Worm (Caenorhabditis elegans) whole organism, L2 larva: ENCODE data around the gene Y102A5C.40.

Experiments
- C34F6.9 ChIP-seq: fragments of 150-350 bp; optimal IDR thresholded peaks from 2 replicates; lab custom pipeline; 2014; ENCODE audit warnings: missing biosample characterization, missing genetic modification characterization
- F13H6.1 ChIP-seq: sonication (generic microtip); optimal IDR thresholded peaks from 2 replicates; lab custom pipeline; 2016; ENCODE audit warnings: missing genetic modification characterization, missing compliant biosample characterization
- R02D3.7 ChIP-seq: fragments of 150-350 bp; optimal IDR thresholded peaks from 2 replicates; lab custom pipeline; 2014; ENCODE audit warnings: missing biosample characterization, missing genetic modification characterization
- ZK546.5 ChIP-seq: sonication (generic microtip); optimal IDR thresholded peaks from 2 replicates; lab custom pipeline; 2017; ENCODE audit warnings: missing biosample characterization, missing genetic modification characterization
- aly-2 ChIP-seq: fragments of 150-350 bp; optimal IDR thresholded peaks from 2 replicates; lab custom pipeline; 2014; ENCODE audit warnings: missing biosample characterization, missing genetic modification characterization
- ceh-82 ChIP-seq: fragments of 150-350 bp; optimal IDR thresholded peaks from 2 replicates; lab custom pipeline; 2014; ENCODE audit warnings: missing biosample characterization, missing genetic modification characterization
- crh-2 ChIP-seq: sonication (generic microtip); optimal IDR thresholded peaks from 2 replicates; lab custom pipeline; 2017; ENCODE audit warnings: missing biosample characterization, missing genetic modification characterization
- dmd-4 ChIP-seq: sonication (generic microtip); optimal IDR thresholded peaks from 2 replicates; lab custom pipeline; 2017; ENCODE audit warnings: missing biosample characterization, missing genetic modification characterization
- egl-27 ChIP-seq: sonication (generic microtip); optimal IDR thresholded peaks from 3 replicates; lab custom pipeline; 2017; ENCODE audit warnings: missing biosample characterization, missing genetic modification reagents, missing genetic modification characterization
- elt-1 ChIP-seq: fragments of 150-350 bp; optimal IDR thresholded peaks from 2 replicates; lab custom pipeline; 2014; ENCODE audit warnings: missing biosample characterization, missing genetic modification characterization
- elt-3 ChIP-seq: sonication (generic microtip); optimal IDR thresholded peaks from 2 replicates; lab custom pipeline; 2017; ENCODE audit warnings: missing biosample characterization, missing genetic modification characterization
- fos-1 ChIP-seq: fragments of 150-350 bp; optimal IDR thresholded peaks from 2 replicates; lab custom pipeline; 2014; ENCODE audit warnings: missing biosample characterization, missing genetic modification characterization
- gmeb-1 ChIP-seq: fragments of 150-350 bp; optimal IDR thresholded peaks from 2 replicates; lab custom pipeline; 2014; ENCODE audit warnings: missing biosample characterization, missing genetic modification characterization
- lin-11 ChIP-seq: fragments of 150-350 bp; sonication (generic microtip); optimal IDR thresholded peaks from 2 replicates; lab custom pipeline; 2014; ENCODE audit warnings: missing biosample characterization, missing genetic modification characterization, inconsistent platforms, mixed read lengths
- lin-13 ChIP-seq: fragments of 150-350 bp; optimal IDR thresholded peaks from 2 replicates; lab custom pipeline; 2014; ENCODE audit warnings: missing biosample characterization, missing genetic modification reagents, missing genetic modification characterization
- lsy-2 ChIP-seq, 2 experiments: fragments of 150-350 bp in 1 of 2; sonication (generic microtip) in 1 of 2; optimal IDR thresholded peaks; 2 replicates each; lab custom pipeline; 2014 to 2017; ENCODE audit warnings: missing biosample characterization in 2 of 2, missing genetic modification characterization in 2 of 2
- mab-5 ChIP-seq: fragments of 150-350 bp; optimal IDR thresholded peaks from 2 replicates; lab custom pipeline; 2014; ENCODE audit warnings: missing biosample characterization, missing genetic modification characterization
- mbf-1 ChIP-seq: sonication (generic microtip); optimal IDR thresholded peaks from 2 replicates; lab custom pipeline; 2017; ENCODE audit warnings: missing biosample characterization, missing genetic modification characterization
- mdl-1 ChIP-seq, 2 experiments: fragments of 150-350 bp in 1 of 2; sonication (generic microtip) in 1 of 2; optimal IDR thresholded peaks; 2 replicates each; lab custom pipeline; 2017; ENCODE audit warnings: missing biosample characterization in 2 of 2, missing genetic modification characterization in 2 of 2
- nhr-10 ChIP-seq: sonication (generic microtip); optimal IDR thresholded peaks from 2 replicates; lab custom pipeline; 2017; ENCODE audit warnings: missing biosample characterization, missing genetic modification characterization
- nhr-11 ChIP-seq: fragments of 150-350 bp; optimal IDR thresholded peaks from 2 replicates; lab custom pipeline; 2014; ENCODE audit warnings: missing biosample characterization, missing genetic modification characterization
- nhr-12 ChIP-seq: fragments of 150-350 bp; optimal IDR thresholded peaks from 2 replicates; lab custom pipeline; 2014; ENCODE audit warnings: missing biosample characterization, missing genetic modification characterization
- nhr-23 ChIP-seq: fragments of 150-350 bp; optimal IDR thresholded peaks from 2 replicates; lab custom pipeline; 2014; ENCODE audit warnings: missing biosample characterization, missing genetic modification reagents, missing genetic modification characterization
- nhr-237 ChIP-seq: fragments of 150-350 bp; optimal IDR thresholded peaks from 2 replicates; lab custom pipeline; 2014; ENCODE audit warnings: missing biosample characterization, missing genetic modification characterization
- nhr-25 ChIP-seq: fragments of 150-350 bp; sonication (generic microtip); optimal IDR thresholded peaks from 3 replicates; lab custom pipeline; 2014; ENCODE audit warnings: missing biosample characterization, missing genetic modification characterization
- nhr-6 ChIP-seq: fragments of 150-350 bp; optimal IDR thresholded peaks from 2 replicates; lab custom pipeline; 2014; ENCODE audit warnings: missing biosample characterization, missing genetic modification characterization
- nhr-77 ChIP-seq: fragments of 150-350 bp; optimal IDR thresholded peaks from 2 replicates; lab custom pipeline; 2014; ENCODE audit warnings: missing biosample characterization, missing genetic modification characterization
- peb-1 ChIP-seq: fragments of 150-350 bp; optimal IDR thresholded peaks from 2 replicates; lab custom pipeline; 2014; ENCODE audit warnings: missing biosample characterization, missing genetic modification characterization
- sem-4 ChIP-seq: fragments of 150-350 bp; optimal IDR thresholded peaks from 2 replicates; lab custom pipeline; 2014; ENCODE audit warnings: missing biosample characterization, missing genetic modification reagents, missing genetic modification characterization
- skn-1 ChIP-seq: sonication (generic microtip); optimal IDR thresholded peaks from 2 replicates; lab custom pipeline; 2017; ENCODE audit warnings: missing biosample characterization, missing genetic modification characterization
- sma-3 ChIP-seq: sonication (generic microtip); optimal IDR thresholded peaks from 2 replicates; lab custom pipeline; 2016; ENCODE audit warnings: missing genetic modification reagents, missing genetic modification characterization, missing compliant biosample characterization
- sma-9 ChIP-seq, 2 experiments: fragments of 150-350 bp in 1 of 2; sonication (generic microtip) in 1 of 2; optimal IDR thresholded peaks; 2 replicates each; lab custom pipeline; 2014 to 2016; ENCODE audit warnings: missing genetic modification characterization in 2 of 2, mild to moderate bottlenecking in 1 of 2, missing biosample characterization in 1 of 2, missing compliant biosample characterization in 1 of 2, missing genetic modification reagents in 1 of 2, moderate library complexity in 1 of 2
- snpc-4 ChIP-seq: fragments of 150-350 bp; optimal IDR thresholded peaks from 2 replicates; lab custom pipeline; 2014; ENCODE audit warnings: missing biosample characterization, missing genetic modification characterization
- unc-39 ChIP-seq: fragments of 150-350 bp; optimal IDR thresholded peaks from 2 replicates; lab custom pipeline; 2014; ENCODE audit warnings: missing biosample characterization, missing genetic modification characterization
- unc-55 ChIP-seq: fragments of 150-350 bp; sonication (generic microtip); optimal IDR thresholded peaks from 3 replicates; lab custom pipeline; 2014; ENCODE audit warnings: missing biosample characterization, missing genetic modification reagents, missing genetic modification characterization
- zag-1 ChIP-seq: fragments of 150-350 bp; optimal IDR thresholded peaks from 2 replicates; lab custom pipeline; 2014; ENCODE audit warnings: missing biosample characterization, missing genetic modification characterization
- ztf-1 ChIP-seq: fragments of 200-800 bp; sonication (Bioruptor generic); conservative IDR thresholded peaks from 2 replicates; pipeline ENCODE4 v1.3.6; 2022; ENCODE audit warnings: missing genetic modification characterization, missing compliant biosample characterization
- ztf-11 ChIP-seq: sonication (generic microtip); optimal IDR thresholded peaks from 2 replicates; lab custom pipeline; 2017; ENCODE audit warnings: missing biosample characterization, missing genetic modification characterization

Y102A5C.40 gene

ce11 chrV:16988614-16989013 is 1.7 kb upstream of the Y102A5C.40 start, which contains the start of gene Y102A5C.27:
Y102A5C.27 (minus strand) TSS chrV:16988714.
- TF ChIP-seq elt-3 (tag; lab: Kevin White, UChicago) (no peak), nhr-77 (tag; lab: Kevin White, UChicago) (no peak), nhr-12 (no peak), aly-2 (tag; lab: Kevin White, UChicago) (no peak), ceh-82 (tag; lab: Kevin White, UChicago) (no peak)

ce11 chrV:16987783-16988182 is 848 bp upstream of the Y102A5C.40 start:
- no peak for TF ChIP-seq ztf-11 (tag; lab: Kevin White, UChicago)
- no peak for TF ChIP-seq ZK546.5 (tag; lab: Kevin White, UChicago)
- no peak for TF ChIP-seq egl-27 (tag; lab: Kevin White, UChicago)
- TF ChIP-seq mdl-1 (tag; optimal IDR thresholded peaks at IDR 0.05; lab: Kevin White, UChicago), result no peak
- TF ChIP-seq unc-55 (GFP tag; lab: Kevin White, UChicago), result no peak
- TF ChIP-seq gmeb-1 (tag; lab: Kevin White, UChicago), result no peak
- TF ChIP-seq nhr-237, result no peak
- TF ChIP-seq crh-2 (tag; lab: Kevin White, UChicago), result no peak

- TF ChIP-seq sma-3, result no peak
- TF ChIP-seq R02D3.7 (tag; lab: Kevin White, UChicago), result no peak
- TF ChIP-seq nhr-6 (tag; lab: Kevin White, UChicago), result no peak
- no peak for TF ChIP-seq lsy-2 (tag; optimal IDR thresholded peaks at IDR 0.05; lab: Kevin White, UChicago)
- no peak for TF ChIP-seq crh-2 (tag; lab: Kevin White, UChicago)
- no peak for TF ChIP-seq sma-9 (GFP tag; optimal IDR thresholded peaks at IDR 0.05; lab: Kevin White, UChicago)
- no peak for TF ChIP-seq sma-9 (tag; optimal IDR thresholded peaks at IDR 0.05; lab: Kevin White, UChicago)
- no peak for TF ChIP-seq fos-1 (tag; lab: Kevin White, UChicago)
- no peak for TF ChIP-seq sem-4 (tag; lab: Kevin White, UChicago)
- TF ChIP-seq peb-1 (tag; lab: Kevin White, UChicago), result no peak
- TF ChIP-seq lin-11 (tag; lab: Kevin White, UChicago), result no peak
- TF ChIP-seq lin-13 (GFP tag; lab: Kevin White, UChicago), result no peak
- TF ChIP-seq F13H6.1 (tag; lab: Kevin White, UChicago), result no peak
- no peak for TF ChIP-seq nhr-12
- TF ChIP-seq nhr-77 (tag; lab: Kevin White, UChicago), result no peak
- TF ChIP-seq C34F6.9 (tag; lab: Kevin White, UChicago), result no peak
Observed at ce11 chrV:16980368-16980767, 6.6 kb downstream of the Y102A5C.40 start, which contains the start of gene srz-54. srz-54 (plus strand) TSS chrV:16980668.

ce11 chrV:16974919-16975318 is 12.0 kb downstream of the Y102A5C.40 start, which contains the start of gene srx-54:
srx-54 (plus strand) TSS chrV:16975219.
- TF ChIP-seq mbf-1 (tag; lab: Kevin White, UChicago) (no peak), nhr-237 (no peak), aly-2 (tag; lab: Kevin White, UChicago) (no peak), mab-5 (tag; lab: Kevin White, UChicago) (no peak), C34F6.9 (tag; lab: Kevin White, UChicago) (no peak), lin-13 (GFP tag; lab: Kevin White, UChicago) (no peak), lsy-2 (tag; optimal IDR thresholded peaks at IDR 0.05; lab: Kevin White, UChicago) (no peak), nhr-11 (tag; lab: Kevin White, UChicago) (no peak), elt-1 (tag; lab: Kevin White, UChicago) (no peak), nhr-25 (tag; lab: Kevin White, UChicago) (no peak), nhr-10 (tag; lab: Kevin White, UChicago) (no peak), snpc-4 (tag; lab: Kevin White, UChicago) (no peak), sma-9 (GFP tag; optimal IDR thresholded peaks at IDR 0.05; lab: Kevin White, UChicago) (no peak), sma-9 (tag; optimal IDR thresholded peaks at IDR 0.05; lab: Kevin White, UChicago) (no peak), nhr-12 (no peak), nhr-23 (tag; lab: Kevin White, UChicago) (no peak), skn-1 (tag; lab: Kevin White, UChicago) (no peak)

DNA sequence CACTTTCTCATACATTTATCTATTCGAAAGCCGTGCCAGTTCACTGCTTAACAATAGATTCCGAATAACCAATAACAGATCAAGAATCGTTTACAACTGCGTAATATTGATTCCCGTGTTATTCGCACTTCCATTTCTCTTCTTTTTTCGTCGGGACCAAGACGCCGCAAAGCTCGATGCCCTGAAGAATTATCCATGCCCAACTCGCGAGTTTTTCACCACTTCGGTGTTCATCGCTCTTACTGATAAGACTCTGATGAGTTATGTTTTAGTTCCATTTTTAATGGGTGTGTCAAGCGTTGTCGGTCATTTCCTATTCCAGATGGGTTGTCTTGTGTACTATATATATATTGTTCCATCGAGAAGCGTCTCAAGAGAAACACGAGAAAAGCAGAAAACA is 13.6 kb downstream of the Y102A5C.40 start:
- TF ChIP-seq lin-11 (tag; lab: Kevin White, UChicago) (no peak), sem-4 (tag; lab: Kevin White, UChicago) (no peak), ztf-1 (GFP tag; lab: Robert Waterston, UW) (no peak), snpc-4 (tag; lab: Kevin White, UChicago) (no peak), aly-2 (tag; lab: Kevin White, UChicago) (no peak), egl-27 (tag; lab: Kevin White, UChicago) (no peak), sma-9 (GFP tag; optimal IDR thresholded peaks at IDR 0.05; lab: Kevin White, UChicago) (no peak), sma-9 (tag; optimal IDR thresholded peaks at IDR 0.05; lab: Kevin White, UChicago) (no peak), unc-39 (tag; lab: Kevin White, UChicago) (no peak), C34F6.9 (tag; lab: Kevin White, UChicago) (no peak), zag-1 (tag; lab: Kevin White, UChicago) (no peak), fos-1 (tag; lab: Kevin White, UChicago) (no peak), nhr-25 (tag; lab: Kevin White, UChicago) (no peak), mab-5 (tag; lab: Kevin White, UChicago) (no peak), nhr-10 (tag; lab: Kevin White, UChicago) (no peak), mbf-1 (tag; lab: Kevin White, UChicago) (no peak), lsy-2 (tag; optimal IDR thresholded peaks at IDR 0.05; lab: Kevin White, UChicago) (no peak), dmd-4 (tag; lab: Kevin White, UChicago) (no peak), skn-1 (tag; lab: Kevin White, UChicago) (no peak), R02D3.7 (tag; lab: Kevin White, UChicago) (no peak)
